Fruit fly (Drosophila melanogaster): ENCODE measurements around the gene Eaat1.

Gene Eaat1

dm6 chr2L:9388013-9388605 is 54.7 kb downstream of the Eaat1 start (continued):
- TF ChIP-seq CG2120 (GFP tag; optimal IDR thresholded peaks at IDR 0.05), result peak; percentile 94
- TF ChIP-seq CG18599 (GFP tag; optimal IDR thresholded peaks at IDR 0.05), result peak; percentile 78
- TF ChIP-seq CG30403 (GFP tag; optimal IDR thresholded peaks at IDR 0.05), result peak; percentile 75
- no peak for TF ChIP-seq CG13296 (GFP tag; optimal IDR thresholded peaks at IDR 0.05)
- no peak for TF ChIP-seq CG1024 (GFP tag; IDR thresholded peaks at IDR 0.05)
- TF ChIP-seq odd (GFP tag; optimal IDR thresholded peaks at IDR 0.05), result peak; percentile 6
- peak; percentile 59 for TF ChIP-seq CG12942 (GFP tag; optimal IDR thresholded peaks at IDR 0.05)
- no peak for TF ChIP-seq dimm (GFP tag; IDR thresholded peaks at IDR 0.05)
- TF ChIP-seq Bdp1 (GFP tag; optimal IDR thresholded peaks at IDR 0.05), result peak; percentile 29
- TF ChIP-seq Antp (GFP tag; optimal IDR thresholded peaks at IDR 0.05), result peak; percentile 83
- peak; percentile 50; the same call in 1 of the 3 replicates for TF ChIP-seq CG14050 (GFP tag; IDR thresholded peaks at IDR 0.05)
- peak; percentile 66 for TF ChIP-seq CG15514 (GFP tag; optimal IDR thresholded peaks at IDR 0.05)
- no peak for TF ChIP-seq ewg (GFP tag; optimal IDR thresholded peaks at IDR 0.05)
- no peak for TF ChIP-seq CG10979 (tag; optimal IDR thresholded peaks at IDR 0.05)
- peak; percentile 48 for TF ChIP-seq CG31365 (tag; optimal IDR thresholded peaks at IDR 0.05)
- TF ChIP-seq Taf1 (GFP tag; IDR thresholded peaks at IDR 0.05), result peak; percentile 38; the same call in 1 of the 2 replicates
- peak; percentile 92 for TF ChIP-seq Drgx (GFP tag; IDR thresholded peaks at IDR 0.05)
- peak; percentile 64; the same call in 1 of the 3 replicates for TF ChIP-seq otp (GFP tag; IDR thresholded peaks at IDR 0.05)
- no peak for TF ChIP-seq CG2199 (GFP tag; IDR thresholded peaks at IDR 0.05)
- TF ChIP-seq zen2 (GFP tag; IDR thresholded peaks at IDR 0.05; ENCODE audit: partially characterized antibody), result no peak
- TF ChIP-seq twi (tag; optimal IDR thresholded peaks at IDR 0.05), result no peak
- peak; percentile 50 for TF ChIP-seq Atf-2 (GFP tag; optimal IDR thresholded peaks at IDR 0.05)
- TF ChIP-seq Trl (optimal IDR thresholded peaks at IDR 0.05), result no peak
- peak; percentile 89 for TF ChIP-seq Trl (GFP tag; optimal IDR thresholded peaks at IDR 0.05)
- TF ChIP-seq CG1233 (GFP tag; optimal IDR thresholded peaks at IDR 0.05), result peak; percentile 40
- TF ChIP-seq CG8924 (tag; optimal IDR thresholded peaks at IDR 0.05), result peak; percentile 51
- peak; percentile 64 for TF ChIP-seq CG1792 (GFP tag; optimal IDR thresholded peaks at IDR 0.05)
- TF ChIP-seq Mad (GFP tag; optimal IDR thresholded peaks at IDR 0.05), result peak; percentile 46
- TF ChIP-seq CG7556 (GFP tag; optimal IDR thresholded peaks at IDR 0.05), result peak; percentile 37
- peak; percentile 78 for TF ChIP-seq ERR (GFP tag; optimal IDR thresholded peaks at IDR 0.05)
- no peak for TF ChIP-seq Ssrp (tag; optimal IDR thresholded peaks at IDR 0.05)
- no peak for TF ChIP-seq E2f2 (GFP tag; IDR thresholded peaks at IDR 0.05)
- TF ChIP-seq CG3065 (GFP tag; optimal IDR thresholded peaks at IDR 0.05), result no peak
- TF ChIP-seq sr (GFP tag; IDR thresholded peaks at IDR 0.05), result no peak
- TF ChIP-seq CG8089 (GFP tag; optimal IDR thresholded peaks at IDR 0.05), result no peak
- peak; percentile 82 for TF ChIP-seq CG13624 (GFP tag; optimal IDR thresholded peaks at IDR 0.05)
- TF ChIP-seq pb (GFP tag; optimal IDR thresholded peaks at IDR 0.05), result peak; percentile 66
- TF ChIP-seq eyg (GFP tag; optimal IDR thresholded peaks at IDR 0.05), result peak; percentile 53
- no peak for TF ChIP-seq wek (GFP tag; optimal IDR thresholded peaks at IDR 0.05)
- TF ChIP-seq Elba2 (GFP tag; optimal IDR thresholded peaks at IDR 0.05), result no peak
- peak; percentile 56 for TF ChIP-seq jumu (GFP tag; optimal IDR thresholded peaks at IDR 0.05)
- peak; percentile 38 for TF ChIP-seq CG12744 (GFP tag; optimal IDR thresholded peaks at IDR 0.05)
- peak; percentile 25 for TF ChIP-seq CG12104 (GFP tag; optimal IDR thresholded peaks at IDR 0.05)
- no peak for TF ChIP-seq jigr1 (GFP tag; IDR thresholded peaks at IDR 0.05)
- no peak for TF ChIP-seq CG6654 (GFP tag; optimal IDR thresholded peaks at IDR 0.05)
- TF ChIP-seq CG2129 (GFP tag; IDR thresholded peaks at IDR 0.05; ENCODE audit: partially characterized antibody), result no peak
- TF ChIP-seq stc (GFP tag; IDR thresholded peaks at IDR 0.05), result peak; percentile 39; the same call in 1 of the 2 replicates
- TF ChIP-seq CG14667 (GFP tag; IDR thresholded peaks at IDR 0.05), result peak; percentile 48; the same call in 1 of the 2 replicates
- peak; percentile 82 for TF ChIP-seq HLH54F (GFP tag; optimal IDR thresholded peaks at IDR 0.05)
- no peak for TF ChIP-seq bbx (GFP tag; IDR thresholded peaks at IDR 0.05; ENCODE audit: partially characterized antibody)
- TF ChIP-seq CG13424 (tag; optimal IDR thresholded peaks at IDR 0.05), result peak; percentile 9

Measured in whole organism, embryonic.